Worm (Caenorhabditis elegans) whole organism, L1 larva: ENCODE data around the gene C14B9.8.

Experiments
- C04F5.9 ChIP-seq: sonication (generic microtip); optimal IDR thresholded peaks from 2 replicates; lab custom pipeline; 2016; ENCODE audit warnings: missing genetic modification characterization, missing compliant biosample characterization
- C34B4.2 ChIP-seq: sonication (generic microtip); optimal IDR thresholded peaks from 2 replicates; lab custom pipeline; 2017; ENCODE audit warnings: mild to moderate bottlenecking, missing genetic modification characterization, missing compliant biosample characterization
- aha-1 ChIP-seq: fragments of 150-350 bp; optimal IDR thresholded peaks from 2 replicates; lab custom pipeline; 2014; ENCODE audit warnings: missing biosample characterization, missing genetic modification characterization
- ceh-63 ChIP-seq: fragments of 200-800 bp; sonication (Bioruptor generic); optimal IDR thresholded peaks from 2 replicates; lab custom pipeline; 2018; ENCODE audit warnings: mild to moderate bottlenecking, missing genetic modification characterization, missing compliant biosample characterization
- ceh-90 ChIP-seq: sonication (generic microtip); optimal IDR thresholded peaks from 2 replicates; lab custom pipeline; 2016; ENCODE audit warnings: missing genetic modification characterization, missing compliant biosample characterization
- dpl-1 ChIP-seq, 3 experiments: fragments of 150-350 bp in 2 of 3; sonication (generic microtip) in 1 of 3; optimal IDR thresholded peaks; 2 replicates each; lab custom pipeline; 2014 to 2017; ENCODE audit warnings: missing biosample characterization in 3 of 3, missing genetic modification characterization in 3 of 3, missing genetic modification reagents in 3 of 3
- efl-1 ChIP-seq, 4 experiments: fragments of 150-350 bp; optimal IDR thresholded peaks in 3 of 4; peaks in 1 of 4; 1 replicate in 1 of 4; 2 replicates in 3 of 4; lab custom pipeline; 2014; ENCODE audit warnings: missing biosample characterization in 2 of 4, missing genetic modification characterization in 2 of 4, missing genetic modification reagents in 2 of 4
- egl-13 ChIP-seq: sonication (generic microtip); optimal IDR thresholded peaks from 2 replicates; lab custom pipeline; 2016; ENCODE audit warnings: missing genotype, missing genetic modification reagents, missing genetic modification characterization, missing compliant biosample characterization
- egl-27 ChIP-seq, 2 experiments: fragments of 150-350 bp in 1 of 2; sonication (generic microtip); optimal IDR thresholded peaks; 3 replicates each; lab custom pipeline; 2017 to 2018; ENCODE audit warnings: missing biosample characterization in 2 of 2, missing genetic modification characterization in 2 of 2, missing genetic modification reagents in 2 of 2
- elt-2 ChIP-seq: sonication (generic microtip); optimal IDR thresholded peaks from 2 replicates; lab custom pipeline; 2016; ENCODE audit warnings: missing genetic modification characterization, mild to moderate bottlenecking, inconsistent platforms, missing compliant biosample characterization, missing genetic modification reagents
- ets-5 ChIP-seq: fragments of 200-800 bp; sonication (Bioruptor generic); IDR thresholded peaks from 2 replicates; pipeline ENCODE4 v1.3.6; 2022; ENCODE audit warnings: missing genetic modification characterization, missing compliant biosample characterization
- fkh-10 ChIP-seq: sonication (generic microtip); optimal IDR thresholded peaks from 2 replicates; lab custom pipeline; 2017; ENCODE audit warnings: missing biosample characterization, missing genetic modification reagents, missing genetic modification characterization
- fkh-8 ChIP-seq: sonication (generic microtip); optimal IDR thresholded peaks from 2 replicates; lab custom pipeline; 2016; ENCODE audit warnings: mild to moderate bottlenecking, missing genetic modification characterization, missing compliant biosample characterization
- lin-13 ChIP-seq: fragments of 150-350 bp; optimal IDR thresholded peaks from 2 replicates; lab custom pipeline; 2014; ENCODE audit warnings: missing biosample characterization, missing genetic modification reagents, missing genetic modification characterization
- lin-14 ChIP-seq: fragments of 200-800 bp; sonication (Bioruptor generic); optimal IDR thresholded peaks from 2 replicates; lab custom pipeline; 2018; ENCODE audit warnings: mild to moderate bottlenecking, missing genetic modification characterization, moderate library complexity, missing compliant biosample characterization
- lin-15B ChIP-seq: fragments of 150-350 bp; sonication (generic microtip); optimal IDR thresholded peaks from 3 replicates; lab custom pipeline; 2014; ENCODE audit warnings: missing biosample characterization, missing genetic modification characterization
- lin-35 ChIP-seq, 2 experiments: fragments of 150-350 bp; optimal IDR thresholded peaks; 2 replicates each; lab custom pipeline; 2014; ENCODE audit warnings: missing biosample characterization in 2 of 2, missing genetic modification characterization in 2 of 2, missing genetic modification reagents in 2 of 2
- lin-39 ChIP-seq: fragments of 150-350 bp; optimal IDR thresholded peaks from 2 replicates; lab custom pipeline; 2014; ENCODE audit warnings: missing biosample characterization, missing genetic modification reagents, missing genetic modification characterization
- lir-3 ChIP-seq: sonication (generic microtip); optimal IDR thresholded peaks from 2 replicates; lab custom pipeline; 2016; ENCODE audit warnings: mild to moderate bottlenecking, missing genetic modification characterization, moderate library complexity, missing compliant biosample characterization; ENCODE audit not compliant: poor library complexity
- lsy-2 ChIP-seq, 2 experiments: fragments of 150-350 bp; optimal IDR thresholded peaks; 2 replicates each; lab custom pipeline; 2014; ENCODE audit warnings: missing biosample characterization in 2 of 2, missing genetic modification characterization in 2 of 2
- mdl-1 ChIP-seq, 2 experiments: fragments of 150-350 bp; optimal IDR thresholded peaks; 2 replicates each; lab custom pipeline; 2014 to 2017; ENCODE audit warnings: missing biosample characterization in 2 of 2, missing genetic modification characterization in 2 of 2, inconsistent platforms in 1 of 2
- mef-2 ChIP-seq: fragments of 150-350 bp; optimal IDR thresholded peaks from 2 replicates; lab custom pipeline; 2014; ENCODE audit warnings: missing biosample characterization, missing genetic modification characterization
- mep-1 ChIP-seq: fragments of 150-350 bp; optimal IDR thresholded peaks from 2 replicates; lab custom pipeline; 2014; ENCODE audit warnings: missing biosample characterization, missing genetic modification characterization
- nhr-11 ChIP-seq: fragments of 150-350 bp; optimal IDR thresholded peaks from 2 replicates; lab custom pipeline; 2014; ENCODE audit warnings: missing biosample characterization, missing genetic modification characterization
- nhr-12 ChIP-seq: sonication (generic microtip); optimal IDR thresholded peaks from 2 replicates; lab custom pipeline; 2017; ENCODE audit warnings: missing biosample characterization, missing genetic modification characterization
- nhr-19 ChIP-seq: fragments of 200-800 bp; sonication (Bioruptor generic); conservative IDR thresholded peaks from 2 replicates; pipeline ENCODE4 v1.3.6; 2022; ENCODE audit warnings: missing genetic modification characterization, missing compliant biosample characterization
- nhr-28 ChIP-seq: fragments of 150-350 bp; optimal IDR thresholded peaks from 2 replicates; lab custom pipeline; 2014; ENCODE audit warnings: missing biosample characterization, missing genetic modification characterization
- nhr-71 ChIP-seq: sonication (generic microtip); optimal IDR thresholded peaks from 2 replicates; lab custom pipeline; 2016; ENCODE audit warnings: mild to moderate bottlenecking, missing genetic modification characterization, moderate library complexity, missing compliant biosample characterization
- nhr-85 ChIP-seq: sonication (generic microtip); peaks from one replicate; lab custom pipeline; 2016; ENCODE audit warnings: missing genetic modification characterization, inconsistent platforms, missing compliant biosample characterization
- sptf-1 ChIP-seq: fragments of 150-350 bp; optimal IDR thresholded peaks from 2 replicates; lab custom pipeline; 2014; ENCODE audit warnings: missing biosample characterization, missing genetic modification characterization
- tbx-2 ChIP-seq: sonication (generic microtip); optimal IDR thresholded peaks from 2 replicates; lab custom pipeline; 2016; ENCODE audit warnings: missing genetic modification characterization, missing compliant biosample characterization
- unc-130 ChIP-seq: fragments of 150-350 bp; optimal IDR thresholded peaks from 2 replicates; lab custom pipeline; 2017; ENCODE audit warnings: missing biosample characterization, missing genetic modification characterization, inconsistent platforms
- unc-30 ChIP-seq: sonication (generic microtip); optimal IDR thresholded peaks from 2 replicates; lab custom pipeline; 2017; ENCODE audit warnings: missing biosample characterization, missing genetic modification characterization
- unc-98 ChIP-seq: fragments of 200-800 bp; sonication (Bioruptor generic); IDR thresholded peaks from 2 replicates; pipeline ENCODE4 v1.3.6; 2022; ENCODE audit warnings: missing genetic modification characterization, missing compliant biosample characterization
- ztf-4 ChIP-seq: fragments of 150-350 bp; optimal IDR thresholded peaks from 2 replicates; lab custom pipeline; 2014; ENCODE audit warnings: missing biosample characterization, missing genetic modification characterization

C14B9.8 gene

ce11 chrIII:8185130-8185529 is 40.7 kb upstream of the C14B9.8 start:
- TF ChIP-seq elt-2 (tag; lab: Kevin White, UChicago) (no peak), unc-98 (no peak), lir-3 (tag; lab: Kevin White, UChicago) (no peak), nhr-71 (no peak), ceh-90 (no peak), aha-1 (tag; lab: Kevin White, UChicago) (no peak), C04F5.9 (tag; lab: Kevin White, UChicago) (no peak), nhr-28 (tag; lab: Kevin White, UChicago) (no peak), efl-1 (optimal IDR thresholded peaks at IDR 0.05; lab: Kevin White, UChicago) (no peak), efl-1 (GFP tag; optimal IDR thresholded peaks at IDR 0.05 in 1 of 2; lab: Kevin White, UChicago) (no peak), tbx-2 (no peak)
- TF ChIP-seq, all 84 proteins: peak for 0

- TF ChIP-seq C34B4.2 (no peak), nhr-85 (tag; lab: Kevin White, UChicago) (no peak), ceh-90 (no peak), lin-14 (GFP tag; lab: Kevin White, UChicago) (no peak), mep-1 (tag; lab: Kevin White, UChicago) (no peak), mdl-1 (tag; optimal IDR thresholded peaks at IDR 0.05; lab: Kevin White, UChicago) (no peak), lin-15B (no peak), lsy-2 (tag; optimal IDR thresholded peaks at IDR 0.05; lab: Kevin White, UChicago) (no peak), fkh-8 (no peak), ceh-63 (GFP tag; lab: Kevin White, UChicago) (no peak), sptf-1 (tag; lab: Kevin White, UChicago) (no peak), mef-2 (no peak), unc-130 (tag; lab: Kevin White, UChicago) (no peak), egl-27 (tag; optimal IDR thresholded peaks at IDR 0.05; lab: Kevin White, UChicago) (no peak), lir-3 (tag; lab: Kevin White, UChicago) (no peak), unc-30 (tag; lab: Kevin White, UChicago) (no peak), lin-13 (GFP tag; lab: Kevin White, UChicago) (no peak), dpl-1 (GFP tag; optimal IDR thresholded peaks at IDR 0.05; lab: Kevin White, UChicago) (no peak)
These were observed 38.1 kb upstream of the C14B9.8 start for ce11 chrIII:8182573-8182972.

ce11 chrIII:8181581-8181980 is 37.2 kb upstream of the C14B9.8 start, which contains the start of gene spc-2:
Gene spc-2, plus strand, starts transcription at chrIII:8181881.
- TF ChIP-seq lin-35 (GFP tag; optimal IDR thresholded peaks at IDR 0.05; lab: Kevin White, UChicago) (no peak), nhr-85 (tag; lab: Kevin White, UChicago) (no peak), mep-1 (tag; lab: Kevin White, UChicago) (no peak), lin-39 (no peak), nhr-11 (no peak), lir-3 (tag; lab: Kevin White, UChicago) (no peak), egl-13 (tag; lab: Kevin White, UChicago) (no peak), unc-30 (tag; lab: Kevin White, UChicago) (no peak), lsy-2 (tag; optimal IDR thresholded peaks at IDR 0.05; lab: Kevin White, UChicago) (no peak), nhr-71 (no peak), nhr-12 (no peak), ceh-63 (GFP tag; lab: Kevin White, UChicago) (no peak), efl-1 (optimal IDR thresholded peaks at IDR 0.05; lab: Kevin White, UChicago) (no peak), efl-1 (GFP tag; optimal IDR thresholded peaks at IDR 0.05 in 1 of 2; lab: Kevin White, UChicago) (no peak), ztf-4 (tag; lab: Kevin White, UChicago) (no peak), nhr-19 (GFP tag; lab: Robert Waterston, UW) (no peak), ets-5 (GFP tag; lab: Robert Waterston, UW) (no peak)

ce11 chrIII:8178924-8179323 is 34.5 kb upstream of the C14B9.8 start, which contains the start of gene C50C3.5:
Gene C50C3.5, plus strand, starts transcription at chrIII:8179224.
- TF ChIP-seq nhr-28 (tag; lab: Kevin White, UChicago) = no peak
- TF ChIP-seq lin-14 (GFP tag; lab: Kevin White, UChicago) = peak; percentile 37
- peak; percentile 52 for TF ChIP-seq fkh-10 (GFP tag; lab: Kevin White, UChicago)
